Worm (Caenorhabditis elegans) whole organism, late embryonic: ENCODE results near the gene K02E11.7.

Experiments
- C08G9.2 ChIP-seq: sonication (generic microtip); optimal IDR thresholded peaks from 2 replicates; lab custom pipeline; 2016; ENCODE audit warnings: mild to moderate bottlenecking, missing genetic modification characterization, moderate library complexity, missing compliant biosample characterization
- F13H6.1 ChIP-seq: sonication (generic microtip); optimal IDR thresholded peaks from 2 replicates; lab custom pipeline; 2016; ENCODE audit warnings: missing genetic modification characterization, missing compliant biosample characterization
- K02D7.2 ChIP-seq: sonication (generic microtip); optimal IDR thresholded peaks from 2 replicates; lab custom pipeline; 2017; ENCODE audit warnings: mild to moderate bottlenecking, missing genetic modification characterization, missing compliant biosample characterization
- K09A11.1 ChIP-seq: sonication (generic microtip); optimal IDR thresholded peaks from 2 replicates; lab custom pipeline; 2017; ENCODE audit warnings: antibody characterized with exemption, mild to moderate bottlenecking, missing genetic modification characterization, missing compliant biosample characterization; ENCODE audit not compliant: insufficient read depth
- T23F11.4 ChIP-seq: fragments of 200-800 bp; sonication (Bioruptor generic); optimal IDR thresholded peaks from 2 replicates; lab custom pipeline; 2018; ENCODE audit warnings: mild to moderate bottlenecking, missing genetic modification characterization, missing compliant biosample characterization
- Y22D7AL.16 ChIP-seq: sonication (generic microtip); optimal IDR thresholded peaks from 2 replicates; lab custom pipeline; 2016; ENCODE audit warnings: missing genetic modification characterization, missing compliant biosample characterization
- ceh-14 ChIP-seq: sonication (generic microtip); optimal IDR thresholded peaks from 2 replicates; lab custom pipeline; 2016; ENCODE audit warnings: missing genotype, missing genetic modification characterization, missing compliant biosample characterization
- ceh-18 ChIP-seq: sonication (generic microtip); optimal IDR thresholded peaks from 2 replicates; lab custom pipeline; 2016; ENCODE audit warnings: missing genetic modification characterization, missing compliant biosample characterization
- ceh-19 ChIP-seq: fragments of 200-800 bp; sonication (Bioruptor generic); optimal IDR thresholded peaks from 2 replicates; lab custom pipeline; 2018; ENCODE audit warnings: mild to moderate bottlenecking, missing genetic modification characterization, missing compliant biosample characterization
- ceh-2 ChIP-seq: sonication (generic microtip); optimal IDR thresholded peaks from 2 replicates; lab custom pipeline; 2016; ENCODE audit warnings: missing genotype, missing genetic modification characterization, missing compliant biosample characterization
- ceh-34 ChIP-seq: sonication (generic microtip); optimal IDR thresholded peaks from 2 replicates; lab custom pipeline; 2016; ENCODE audit warnings: mild to moderate bottlenecking, missing genetic modification characterization, missing compliant biosample characterization
- ceh-45 ChIP-seq: fragments of 200-800 bp; sonication (Bioruptor generic); IDR thresholded peaks from 2 replicates; pipeline ENCODE4 v1.3.6; 2022; ENCODE audit warnings: missing genetic modification reagents, missing genetic modification characterization, missing compliant biosample characterization
- ceh-9 ChIP-seq: sonication (generic microtip); optimal IDR thresholded peaks from 2 replicates; lab custom pipeline; 2016; ENCODE audit warnings: mild to moderate bottlenecking, missing genetic modification characterization, inconsistent platforms, missing compliant biosample characterization
- che-1 ChIP-seq: sonication (generic microtip); optimal IDR thresholded peaks from 2 replicates; lab custom pipeline; 2016; ENCODE audit warnings: mild to moderate bottlenecking, missing genetic modification characterization, missing compliant biosample characterization
- elt-2 ChIP-seq: sonication (generic microtip); optimal IDR thresholded peaks from 2 replicates; lab custom pipeline; 2016; ENCODE audit warnings: missing genetic modification reagents, missing genetic modification characterization, missing compliant biosample characterization
- ets-4 ChIP-seq: sonication (generic microtip); optimal IDR thresholded peaks from 2 replicates; lab custom pipeline; 2016; ENCODE audit warnings: missing genetic modification characterization, missing compliant biosample characterization
- fax-1 ChIP-seq: sonication (generic microtip); optimal IDR thresholded peaks from 2 replicates; lab custom pipeline; 2016; ENCODE audit warnings: missing genotype, missing genetic modification characterization, missing compliant biosample characterization
- fkh-10 ChIP-seq: fragments of 150-350 bp; optimal IDR thresholded peaks from 2 replicates; lab custom pipeline; 2014; ENCODE audit warnings: missing biosample characterization, missing genetic modification reagents, missing genetic modification characterization
- gmeb-2 ChIP-seq: sonication (generic microtip); optimal IDR thresholded peaks from 2 replicates; lab custom pipeline; 2016; ENCODE audit warnings: missing genetic modification characterization, inconsistent platforms, missing compliant biosample characterization
- hlh-13 ChIP-seq: fragments of 200-800 bp; sonication (Bioruptor generic); optimal IDR thresholded peaks from 2 replicates; lab custom pipeline; 2018; ENCODE audit warnings: mild to moderate bottlenecking, missing genetic modification characterization, missing compliant biosample characterization
- hlh-15 ChIP-seq: sonication (generic microtip); optimal IDR thresholded peaks from 2 replicates; lab custom pipeline; 2016; ENCODE audit warnings: missing genetic modification characterization, missing compliant biosample characterization
- hlh-8 ChIP-seq: sonication (generic microtip); optimal IDR thresholded peaks from 2 replicates; lab custom pipeline; 2016; ENCODE audit warnings: missing genotype, missing genetic modification characterization, missing compliant biosample characterization
- lin-11 ChIP-seq: fragments of 200-800 bp; sonication (Bioruptor generic); optimal IDR thresholded peaks from 2 replicates; lab custom pipeline; 2018; ENCODE audit warnings: mild to moderate bottlenecking, missing genetic modification characterization, missing compliant biosample characterization
- madf-2 ChIP-seq: sonication (generic microtip); optimal IDR thresholded peaks from 2 replicates; lab custom pipeline; 2017; ENCODE audit warnings: missing genetic modification characterization, missing compliant biosample characterization
- nfya-1 ChIP-seq: sonication (generic microtip); optimal IDR thresholded peaks from 2 replicates; lab custom pipeline; 2017; ENCODE audit warnings: missing genetic modification characterization, mild to moderate bottlenecking, missing compliant biosample characterization, antibody characterized with exemption, moderate library complexity
- nhr-11 ChIP-seq: fragments of 150-350 bp; optimal IDR thresholded peaks from 2 replicates; lab custom pipeline; 2014; ENCODE audit warnings: missing biosample characterization, missing genetic modification characterization
- nhr-232 ChIP-seq: sonication (generic microtip); optimal IDR thresholded peaks from 2 replicates; lab custom pipeline; 2016; ENCODE audit warnings: missing genetic modification characterization, missing compliant biosample characterization
- npax-4 ChIP-seq: sonication (generic microtip); optimal IDR thresholded peaks from 2 replicates; lab custom pipeline; 2016; ENCODE audit warnings: missing genetic modification characterization, missing compliant biosample characterization
- pat-9 ChIP-seq: fragments of 200-800 bp; sonication (Bioruptor generic); optimal IDR thresholded peaks from 2 replicates; lab custom pipeline; 2018; ENCODE audit warnings: mild to moderate bottlenecking, missing genetic modification characterization, moderate library complexity, missing compliant biosample characterization
- pha-4 ChIP-seq: fragments of 150-350 bp; optimal IDR thresholded peaks from 2 replicates; lab custom pipeline; 2018; ENCODE audit warnings: missing biosample characterization, missing genetic modification reagents, missing genetic modification characterization
- pros-1 ChIP-seq: fragments of 150-350 bp; optimal IDR thresholded peaks from 2 replicates; lab custom pipeline; 2014; ENCODE audit warnings: missing biosample characterization, missing genetic modification reagents, missing genetic modification characterization
- ref-2 ChIP-seq: sonication (generic microtip); optimal IDR thresholded peaks from 2 replicates; lab custom pipeline; 2016; ENCODE audit warnings: missing genetic modification characterization, missing compliant biosample characterization
- sdc-2 ChIP-seq: sonication (generic microtip); optimal IDR thresholded peaks from 2 replicates; lab custom pipeline; 2016; ENCODE audit warnings: missing genotype, missing genetic modification characterization, missing compliant biosample characterization
- tbx-7 ChIP-seq: sonication (generic microtip); optimal IDR thresholded peaks from 2 replicates; lab custom pipeline; 2016; ENCODE audit warnings: missing genotype, missing genetic modification characterization, missing compliant biosample characterization
- ttx-3 ChIP-seq: sonication (generic microtip); optimal IDR thresholded peaks from 2 replicates; lab custom pipeline; 2016; ENCODE audit warnings: missing genetic modification reagents, missing genetic modification characterization, missing compliant biosample characterization
- unc-42 ChIP-seq: sonication (generic microtip); optimal IDR thresholded peaks from 2 replicates; lab custom pipeline; 2016; ENCODE audit warnings: missing genotype, missing genetic modification characterization, missing compliant biosample characterization
- unc-86 ChIP-seq: sonication (generic microtip); optimal IDR thresholded peaks from 2 replicates; lab custom pipeline; 2016; ENCODE audit warnings: missing genetic modification characterization, missing compliant biosample characterization

K02E11.7 gene

DNA sequence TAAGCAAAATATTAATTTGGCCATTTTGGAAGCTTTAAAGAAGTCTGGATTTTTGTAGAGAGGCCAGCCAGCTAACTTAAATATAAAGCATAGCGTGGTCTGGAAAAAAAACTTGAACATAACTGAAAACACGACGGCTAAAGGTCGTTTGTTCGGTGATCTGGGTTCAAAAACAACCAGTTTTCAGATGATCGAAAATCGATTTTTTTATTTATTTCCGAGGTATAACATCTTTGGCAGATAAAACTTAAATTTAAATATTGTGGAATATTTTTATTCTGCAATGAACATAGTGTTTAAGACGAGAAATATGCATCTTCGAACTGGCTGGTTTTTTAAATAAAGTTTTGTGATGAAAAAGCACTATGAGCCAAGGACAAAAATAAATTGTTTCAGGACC lies 14.5 kb upstream of the K02E11.7 start, which contains the start of gene F40G12.4:
F40G12.4 (minus strand) TSS at position 101 of the 400 bp plus-strand sequence.
- no peak for TF ChIP-seq lin-11
- no peak for TF ChIP-seq ceh-34
- no peak for TF ChIP-seq npax-4
- TF ChIP-seq hlh-15 (tag; lab: Kevin White, UChicago), result no peak
- TF ChIP-seq hlh-8 (tag; lab: Kevin White, UChicago), result no peak
- TF ChIP-seq ceh-18, result no peak
- TF ChIP-seq nhr-232 (tag; lab: Kevin White, UChicago), result no peak
- no peak for TF ChIP-seq ref-2 (tag; lab: Kevin White, UChicago)
- no peak for TF ChIP-seq elt-2 (tag; lab: Kevin White, UChicago)
- TF ChIP-seq ceh-14 (tag; lab: Kevin White, UChicago), result no peak
- no peak for TF ChIP-seq hlh-13
- TF ChIP-seq gmeb-2 (tag; lab: Kevin White, UChicago), result no peak
- no peak for TF ChIP-seq K02D7.2 (tag; lab: Kevin White, UChicago)
- TF ChIP-seq ceh-2, result no peak
- no peak for TF ChIP-seq pha-4 (tag; lab: Kevin White, UChicago)
- TF ChIP-seq ets-4 (tag; lab: Kevin White, UChicago), result no peak

DNA sequence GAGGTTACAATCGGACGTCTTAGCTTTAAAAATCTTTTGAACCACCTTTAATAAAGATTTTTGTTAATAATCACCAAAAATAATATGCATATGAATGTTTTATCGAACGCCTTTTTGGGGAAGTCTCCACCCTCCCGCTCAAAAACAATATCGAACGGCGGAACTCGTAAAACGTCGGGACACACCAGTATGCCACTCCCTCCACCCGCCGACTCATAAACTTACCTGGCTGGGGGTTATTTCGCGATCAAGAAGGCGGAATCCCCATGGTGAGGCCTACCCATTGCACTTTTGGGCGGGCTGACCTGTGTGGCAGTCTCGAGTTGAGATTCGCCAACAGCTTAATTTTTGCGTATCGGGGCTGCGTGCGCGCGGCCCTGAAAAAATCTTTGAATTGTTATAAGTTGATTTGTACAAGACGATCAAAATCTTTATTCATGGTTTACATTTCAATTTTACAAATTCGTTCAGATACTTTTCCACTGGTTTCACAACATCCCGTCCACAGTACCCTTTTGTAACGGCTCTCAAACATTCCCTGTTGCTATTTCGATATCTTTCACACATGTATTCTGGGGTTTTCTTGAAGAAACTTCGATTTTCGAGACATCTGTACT lies 13.3 kb upstream of the K02E11.7 start:
- TF ChIP-seq lin-11 (no peak), pros-1 (no peak), che-1 (tag; lab: Kevin White, UChicago) (no peak), unc-42 (tag; lab: Kevin White, UChicago) (no peak), Y22D7AL.16 (tag; lab: Kevin White, UChicago) (no peak), elt-2 (tag; lab: Kevin White, UChicago) (no peak), F13H6.1 (tag; lab: Kevin White, UChicago) (no peak), C08G9.2 (tag; lab: Kevin White, UChicago) (no peak), ceh-19 (GFP tag; lab: Kevin White, UChicago) (no peak), ceh-18 (no peak), ceh-9 (tag; lab: Kevin White, UChicago) (no peak), fkh-10 (GFP tag; lab: Kevin White, UChicago) (no peak), ttx-3 (tag; lab: Kevin White, UChicago) (no peak), K09A11.1 (tag; lab: Kevin White, UChicago) (no peak), T23F11.4 (GFP tag; lab: Kevin White, UChicago) (no peak), madf-2 (tag; lab: Kevin White, UChicago) (no peak)

DNA sequence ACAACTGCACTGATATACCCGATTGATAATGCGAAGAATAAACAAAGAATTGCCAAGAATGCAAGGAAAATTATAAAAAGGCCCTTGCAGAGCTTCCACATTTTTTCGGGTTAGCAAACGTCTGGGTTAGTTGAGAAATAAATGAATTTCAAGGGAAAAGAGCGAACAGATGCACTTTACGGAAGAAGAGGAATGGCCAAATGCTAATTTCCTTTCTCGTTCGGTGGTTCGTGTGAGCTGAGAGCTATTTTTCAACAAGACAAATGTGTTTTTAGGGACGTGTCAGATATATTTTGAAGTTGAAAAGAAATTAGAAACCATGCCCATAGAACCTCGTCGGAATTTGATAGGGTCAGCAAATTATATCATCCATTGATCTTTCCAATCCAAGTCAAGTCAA lies 6.7 kb upstream of the K02E11.7 start, which contains the start of gene F40G12.2:
F40G12.2 (minus strand) TSS at position 101 of the 400 bp plus-strand sequence.
- TF ChIP-seq K02D7.2 (tag; lab: Kevin White, UChicago) (no peak), nhr-232 (tag; lab: Kevin White, UChicago) (no peak), ceh-45 (no peak), pat-9 (tag; lab: Kevin White, UChicago) (no peak), tbx-7 (tag; lab: Kevin White, UChicago) (no peak), sdc-2 (tag; lab: Kevin White, UChicago) (no peak), nfya-1 (tag; lab: Kevin White, UChicago) (no peak), ceh-2 (no peak), unc-86 (tag; lab: Kevin White, UChicago) (no peak), fax-1 (tag; lab: Kevin White, UChicago) (no peak), K09A11.1 (tag; lab: Kevin White, UChicago) (no peak), ttx-3 (tag; lab: Kevin White, UChicago) (no peak), nhr-11 (tag; lab: Kevin White, UChicago) (no peak)
- TF ChIP-seq, all 69 proteins: peak for 0
